Worm (Caenorhabditis elegans) whole organism, late embryonic: ENCODE results near the gene Y43F8B.12.

ENCODE experiments used
- C38D4.7 ChIP-seq: fragments of 200-800 bp; sonication (Bioruptor generic); optimal IDR thresholded peaks from 2 replicates; lab custom pipeline; 2018; ENCODE audit warnings: mild to moderate bottlenecking, missing genetic modification characterization, moderate library complexity, missing compliant biosample characterization
- ama-1 ChIP-seq: fragments of 150-350 bp; optimal IDR thresholded peaks from 2 replicates; lab custom pipeline; 2014
- ceh-18 ChIP-seq: sonication (generic microtip); optimal IDR thresholded peaks from 2 replicates; lab custom pipeline; 2016; ENCODE audit warnings: missing genetic modification characterization, missing compliant biosample characterization
- che-1 ChIP-seq: sonication (generic microtip); optimal IDR thresholded peaks from 2 replicates; lab custom pipeline; 2016; ENCODE audit warnings: mild to moderate bottlenecking, missing genetic modification characterization, missing compliant biosample characterization
- elt-2 ChIP-seq: sonication (generic microtip); optimal IDR thresholded peaks from 2 replicates; lab custom pipeline; 2016; ENCODE audit warnings: missing genetic modification reagents, missing genetic modification characterization, missing compliant biosample characterization
- fkh-10 ChIP-seq: fragments of 150-350 bp; optimal IDR thresholded peaks from 2 replicates; lab custom pipeline; 2014; ENCODE audit warnings: missing biosample characterization, missing genetic modification reagents, missing genetic modification characterization
- nfya-1 ChIP-seq: sonication (generic microtip); optimal IDR thresholded peaks from 2 replicates; lab custom pipeline; 2017; ENCODE audit warnings: missing genetic modification characterization, mild to moderate bottlenecking, missing compliant biosample characterization, antibody characterized with exemption, moderate library complexity
- pag-3 ChIP-seq: sonication (generic microtip); optimal IDR thresholded peaks from 2 replicates; lab custom pipeline; 2016; ENCODE audit warnings: missing compliant biosample characterization, missing genetic modification characterization, borderline replicate concordance
- pqm-1 ChIP-seq: sonication (generic microtip); optimal IDR thresholded peaks from 2 replicates; lab custom pipeline; 2016; ENCODE audit warnings: missing genetic modification characterization, missing compliant biosample characterization
- ttx-3 ChIP-seq: sonication (generic microtip); optimal IDR thresholded peaks from 2 replicates; lab custom pipeline; 2016; ENCODE audit warnings: missing genetic modification reagents, missing genetic modification characterization, missing compliant biosample characterization
- unc-55 ChIP-seq: sonication (generic microtip); optimal IDR thresholded peaks from 2 replicates; lab custom pipeline; 2017; ENCODE audit warnings: missing biosample characterization, missing genetic modification reagents, missing genetic modification characterization
- unc-86 ChIP-seq: sonication (generic microtip); optimal IDR thresholded peaks from 2 replicates; lab custom pipeline; 2016; ENCODE audit warnings: missing genetic modification characterization, missing compliant biosample characterization

ce11 chrV:19477302-19477701 lies 9.1 kb downstream of the Y43F8B.12 start:
- no peak for TF ChIP-seq che-1 (tag; lab: Kevin White, UChicago)
- TF ChIP-seq unc-86 (tag; lab: Kevin White, UChicago) = no peak
- TF ChIP-seq unc-55 (GFP tag; lab: Kevin White, UChicago) = no peak
- TF ChIP-seq ttx-3 (tag; lab: Kevin White, UChicago) = no peak
- TF ChIP-seq ama-1 (lab: Kevin White, UChicago) = no peak
- no peak for TF ChIP-seq C38D4.7 (GFP tag; lab: Kevin White, UChicago)
- no peak for TF ChIP-seq fkh-10 (GFP tag; lab: Kevin White, UChicago)
- no peak for TF ChIP-seq pag-3 (tag; lab: Kevin White, UChicago)
- TF ChIP-seq nfya-1 (tag; lab: Kevin White, UChicago) = no peak
- TF ChIP-seq pqm-1 (tag; lab: Kevin White, UChicago) = no peak
- no peak for TF ChIP-seq elt-2 (tag; lab: Kevin White, UChicago)
- no peak for TF ChIP-seq ceh-18
